Worm (Caenorhabditis elegans): ENCODE data around the gene hlh-12.

DNA sequence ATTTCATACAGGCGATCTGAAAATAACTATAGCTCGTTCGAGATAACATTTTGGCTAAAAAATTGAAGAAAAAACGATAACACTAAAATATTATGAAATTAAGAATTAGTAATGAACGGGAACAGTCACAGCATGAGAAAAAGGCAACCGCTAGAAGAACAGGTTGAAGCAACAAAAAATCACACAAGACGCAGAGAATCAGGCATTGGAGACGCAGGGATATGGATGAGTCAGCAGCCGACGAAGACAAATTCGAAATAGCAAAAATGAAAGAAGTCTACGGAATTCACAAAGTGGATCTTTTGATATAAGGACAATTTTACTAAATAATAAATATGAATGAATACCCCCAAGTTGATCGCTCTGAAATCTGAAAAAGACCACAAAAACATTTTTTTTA, 31.3 kb upstream of the hlh-12 start, which contains the start of gene tag-77:
- TF ChIP-seq ceh-82 (tag; optimal IDR thresholded peaks at IDR 0.05) (no peak), zag-1 (tag; optimal IDR thresholded peaks at IDR 0.05) (no peak), dmd-4 (tag; optimal IDR thresholded peaks at IDR 0.05) (no peak), unc-39 (tag; optimal IDR thresholded peaks at IDR 0.05) (no peak), snpc-4 (tag; optimal IDR thresholded peaks at IDR 0.05) (peak; percentile 26), nhr-77 (tag; optimal IDR thresholded peaks at IDR 0.05) (no peak), elt-3 (tag; optimal IDR thresholded peaks at IDR 0.05) (no peak), ztf-1 (GFP tag; conservative IDR thresholded peaks at IDR 0.05) (no peak), nhr-12 (tag; optimal IDR thresholded peaks at IDR 0.05) (no peak), egl-27 (tag; optimal IDR thresholded peaks at IDR 0.05) (no peak), F13H6.1 (tag; optimal IDR thresholded peaks at IDR 0.05) (no peak), mdl-1 (tag; optimal IDR thresholded peaks at IDR 0.05) (no peak), aly-2 (tag; optimal IDR thresholded peaks at IDR 0.05) (no peak), lsy-2 (tag; optimal IDR thresholded peaks at IDR 0.05) (no peak)

Data from whole organism, L2 larva.